Worm (Caenorhabditis elegans): ENCODE measurements around the gene M02E1.1.
"Not testable (repeated sequence)": the region's sequence is repeated elsewhere in the genome, so short reads cannot be mapped to it uniquely, and the experiment has no call there.

Gene M02E1.1

ce11 chrX:325597-326161, at the start of gene M02E1.1:
Gene M02E1.1, plus strand, starts transcription at chrX:326111.
- TF ChIP-seq unc-62 (GFP tag; optimal IDR thresholded peaks at IDR 0.05) = no peak

- TF ChIP-seq unc-62 (GFP tag; optimal IDR thresholded peaks at IDR 0.05) = not testable (repeated sequence)
These were observed 39.8 kb upstream of the M02E1.1 start, which contains the start of gene Y47C4A.1 for ce11 chrX:286116-286515. Gene Y47C4A.1, minus strand, starts transcription at chrX:286216.

ce11 chrX:295726-296125, 30.2 kb upstream of the M02E1.1 start:
- no peak for TF ChIP-seq unc-62 (GFP tag; optimal IDR thresholded peaks at IDR 0.05)

- TF ChIP-seq unc-62 (GFP tag; optimal IDR thresholded peaks at IDR 0.05) = no peak
These were observed 29.0 kb upstream of the M02E1.1 start, which contains the start of gene R57.2 for ce11 chrX:296934-297333. Gene R57.2, plus strand, starts transcription at chrX:297234.

ce11 chrX:299090-299489, 26.8 kb upstream of the M02E1.1 start:
- TF ChIP-seq unc-62 (GFP tag; optimal IDR thresholded peaks at IDR 0.05) = no peak

- TF ChIP-seq unc-62 (GFP tag; optimal IDR thresholded peaks at IDR 0.05) = no peak
These were observed 25.7 kb upstream of the M02E1.1 start for ce11 chrX:300250-300649.

ce11 chrX:301530-301929, 24.4 kb upstream of the M02E1.1 start, which contains the start of gene gcp-2.1:
Gene gcp-2.1, plus strand, starts transcription at chrX:301830.
- TF ChIP-seq unc-62 (GFP tag; optimal IDR thresholded peaks at IDR 0.05) = no peak

ce11 chrX:305057-305456, 20.9 kb upstream of the M02E1.1 start:
- TF ChIP-seq unc-62 (GFP tag; optimal IDR thresholded peaks at IDR 0.05) = no peak

- TF ChIP-seq unc-62 (GFP tag; optimal IDR thresholded peaks at IDR 0.05) = no peak
These were observed 16.8 kb upstream of the M02E1.1 start for ce11 chrX:309076-309475.

ce11 chrX:311211-311610, 14.7 kb upstream of the M02E1.1 start, which contains the start of gene nlp-64:
Gene nlp-64, minus strand, starts transcription at chrX:311311.
- TF ChIP-seq unc-62 (GFP tag; optimal IDR thresholded peaks at IDR 0.05) = no peak

- no peak for TF ChIP-seq unc-62 (GFP tag; optimal IDR thresholded peaks at IDR 0.05)
These were observed 13.7 kb upstream of the M02E1.1 start for ce11 chrX:312238-312637.

- TF ChIP-seq unc-62 (GFP tag; optimal IDR thresholded peaks at IDR 0.05) = no peak
These were observed 13.0 kb upstream of the M02E1.1 start, which contains the start of gene M02E1.4 for ce11 chrX:312908-313307. Gene M02E1.4, plus strand, starts transcription at chrX:313274.

ce11 chrX:322223-322622, 3.7 kb upstream of the M02E1.1 start, which contains the start of gene M02E1.3:
Gene M02E1.3, plus strand, starts transcription at chrX:322523.
- TF ChIP-seq unc-62 (GFP tag; optimal IDR thresholded peaks at IDR 0.05) = not testable (repeated sequence)

- TF ChIP-seq unc-62 (GFP tag; optimal IDR thresholded peaks at IDR 0.05) = no peak
These were observed 1.9 kb upstream of the M02E1.1 start for ce11 chrX:324021-324420.

- TF ChIP-seq unc-62 (GFP tag; optimal IDR thresholded peaks at IDR 0.05) = no peak
These were observed 2.8 kb downstream of the M02E1.1 start for ce11 chrX:328736-329135.

- TF ChIP-seq unc-62 (GFP tag; optimal IDR thresholded peaks at IDR 0.05) = no peak
These were observed 6.7 kb downstream of the M02E1.1 start for ce11 chrX:332643-333042.

ce11 chrX:334452-334851, 8.5 kb downstream of the M02E1.1 start:
- no peak for TF ChIP-seq unc-62 (GFP tag; optimal IDR thresholded peaks at IDR 0.05)

- TF ChIP-seq unc-62 (GFP tag; optimal IDR thresholded peaks at IDR 0.05) = no peak
These were observed 17.9 kb downstream of the M02E1.1 start for ce11 chrX:343822-344221.

Measured in whole organism, dauer.